Worm (Caenorhabditis elegans): ENCODE results near the gene spot-1.

The spot-1 gene

DNA sequence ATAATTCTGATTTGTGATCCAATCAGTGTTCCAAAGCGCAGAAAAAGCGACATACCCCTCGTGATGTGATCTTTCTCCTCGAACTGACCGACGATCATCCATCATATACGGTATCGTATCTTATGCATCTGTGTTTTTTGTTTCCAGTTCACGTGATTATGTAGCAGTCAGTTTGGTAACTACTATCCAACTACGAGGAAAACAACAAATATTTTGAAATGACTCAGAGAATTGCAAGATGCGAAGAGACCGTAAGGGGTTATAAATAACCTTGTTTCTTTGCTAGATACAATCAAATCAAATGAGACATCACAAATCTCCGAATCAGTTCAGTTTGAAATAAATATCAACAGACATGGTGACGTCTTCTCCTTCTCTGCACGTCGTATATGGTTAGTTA lies 23.1 kb upstream of the spot-1 start (continued):
- no peak for TF ChIP-seq snpc-4 (tag; optimal IDR thresholded peaks at IDR 0.05)
- peak in 1 of 3 experiments; percentile 39 for TF ChIP-seq dpl-1 (GFP tag; optimal IDR thresholded peaks at IDR 0.05)
- no peak for TF ChIP-seq ceh-8 (GFP tag; optimal IDR thresholded peaks at IDR 0.05)
- TF ChIP-seq unc-130 (tag; optimal IDR thresholded peaks at IDR 0.05): no peak
- no peak for TF ChIP-seq hlh-17 (GFP tag; optimal IDR thresholded peaks at IDR 0.05; ENCODE audit: borderline replicate concordance)
- TF ChIP-seq unc-30 (tag; optimal IDR thresholded peaks at IDR 0.05): no peak
- TF ChIP-seq lin-15B (tag; optimal IDR thresholded peaks at IDR 0.05): no peak
- TF ChIP-seq egl-13 (tag; optimal IDR thresholded peaks at IDR 0.05): no peak
- TF ChIP-seq jun-1 (tag; optimal IDR thresholded peaks at IDR 0.05): no peak
- TF ChIP-seq efl-1 (optimal IDR thresholded peaks at IDR 0.05): peak in 1 of 2 experiments; percentile 8
- TF ChIP-seq efl-1 (GFP tag; optimal IDR thresholded peaks at IDR 0.05 in 1 of 2): peak in 1 of 2 experiments; percentile 85
- no peak for TF ChIP-seq sox-4 (tag; optimal IDR thresholded peaks at IDR 0.05)
- TF ChIP-seq fkh-4 (tag; optimal IDR thresholded peaks at IDR 0.05; ENCODE audit: borderline replicate concordance): no peak
- TF ChIP-seq xbp-1 (tag; optimal IDR thresholded peaks at IDR 0.05): no peak
- no peak for TF ChIP-seq Y116A8C.19 (tag; optimal IDR thresholded peaks at IDR 0.05; ENCODE audit: borderline replicate concordance)
- no peak for TF ChIP-seq nhr-12 (tag; optimal IDR thresholded peaks at IDR 0.05)
- TF ChIP-seq nhr-19 (GFP tag; conservative IDR thresholded peaks at IDR 0.05): peak; percentile 57
- TF ChIP-seq egl-27 (tag; optimal IDR thresholded peaks at IDR 0.05): no peak
- TF ChIP-seq lin-35 (GFP tag; optimal IDR thresholded peaks at IDR 0.05): peak in 1 of 2 experiments; percentile 59
- peak; percentile 59 for TF ChIP-seq snu-23 (GFP tag; optimal IDR thresholded peaks at IDR 0.05)
- TF ChIP-seq sup-37 (GFP tag; optimal IDR thresholded peaks at IDR 0.05): no peak
- peak; percentile 99 for TF ChIP-seq nhr-85 (tag)
- TF ChIP-seq lin-13 (GFP tag; optimal IDR thresholded peaks at IDR 0.05): peak; percentile 31
- TF ChIP-seq irx-1 (tag; optimal IDR thresholded peaks at IDR 0.05): no peak
- peak; percentile 63 for TF ChIP-seq tbx-2 (tag; optimal IDR thresholded peaks at IDR 0.05)
- TF ChIP-seq zag-1 (tag; optimal IDR thresholded peaks at IDR 0.05): no peak
- peak; percentile 64 for TF ChIP-seq blmp-1 (tag; optimal IDR thresholded peaks at IDR 0.05)
- no peak for TF ChIP-seq ceh-82 (tag; optimal IDR thresholded peaks at IDR 0.05)
- no peak for TF ChIP-seq mef-2 (tag; optimal IDR thresholded peaks at IDR 0.05)
- no peak for TF ChIP-seq lin-39 (tag; optimal IDR thresholded peaks at IDR 0.05)
- TF ChIP-seq fkh-10 (GFP tag; optimal IDR thresholded peaks at IDR 0.05): no peak

DNA sequence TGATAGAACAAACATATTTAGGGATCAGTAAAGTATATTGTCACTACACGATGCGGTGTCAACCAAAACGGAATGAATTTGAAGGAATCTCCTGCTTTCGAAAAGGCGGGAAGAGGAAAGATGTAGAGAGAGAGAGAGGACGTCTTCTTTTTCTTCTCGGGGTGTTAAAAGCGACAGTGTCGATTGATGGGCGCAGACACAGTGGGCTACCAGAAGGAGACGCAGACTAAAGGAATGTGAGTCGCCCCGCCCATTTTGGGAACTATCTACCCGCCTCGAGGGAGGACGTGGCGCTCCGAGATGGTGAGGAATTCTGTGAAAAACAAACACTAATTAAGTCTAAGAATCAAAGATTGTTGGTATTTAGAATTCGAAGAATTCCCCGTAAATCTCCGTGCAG lies 22.4 kb upstream of the spot-1 start, which contains the start of the genes B0361.14 and B0361.9:
TSS of gene B0361.14 (minus strand) at position 66 of the 400 bp plus-strand sequence.
TSS of gene B0361.9 (minus strand) at position 166 of the 400 bp plus-strand sequence.
- TF ChIP-seq nhr-71 (tag; optimal IDR thresholded peaks at IDR 0.05) (peak; percentile 25), sptf-1 (tag; optimal IDR thresholded peaks at IDR 0.05) (no peak), blmp-1 (tag; optimal IDR thresholded peaks at IDR 0.05) (peak; percentile 94), isw-1 (GFP tag; IDR thresholded peaks at IDR 0.05) (no peak), aly-2 (tag; optimal IDR thresholded peaks at IDR 0.05) (no peak), lin-39 (tag; optimal IDR thresholded peaks at IDR 0.05) (no peak), rnt-1 (tag; optimal IDR thresholded peaks at IDR 0.05) (peak; percentile 0), unc-30 (tag; optimal IDR thresholded peaks at IDR 0.05) (no peak), elt-2 (tag; optimal IDR thresholded peaks at IDR 0.05) (no peak), ceh-63 (GFP tag; optimal IDR thresholded peaks at IDR 0.05) (no peak), hlh-17 (GFP tag; optimal IDR thresholded peaks at IDR 0.05; ENCODE audit: borderline replicate concordance) (no peak), lsy-2 (tag; optimal IDR thresholded peaks at IDR 0.05) (peak in 1 of 2 experiments; percentile 28), C34B4.2 (tag; optimal IDR thresholded peaks at IDR 0.05) (no peak), mdl-1 (tag; optimal IDR thresholded peaks at IDR 0.05) (no peak), C04F5.9 (tag; optimal IDR thresholded peaks at IDR 0.05) (no peak), nhr-85 (tag) (peak; percentile 67), nhr-20 (tag; optimal IDR thresholded peaks at IDR 0.05) (peak; percentile 47), fkh-10 (GFP tag; optimal IDR thresholded peaks at IDR 0.05) (no peak), F16B12.6 (tag; optimal IDR thresholded peaks at IDR 0.05) (no peak), dpl-1 (GFP tag; optimal IDR thresholded peaks at IDR 0.05) (no peak), vab-15 (tag; optimal IDR thresholded peaks at IDR 0.05) (no peak), nhr-84 (tag; optimal IDR thresholded peaks at IDR 0.05) (no peak), fkh-4 (tag; optimal IDR thresholded peaks at IDR 0.05; ENCODE audit: borderline replicate concordance) (no peak), lin-35 (GFP tag; optimal IDR thresholded peaks at IDR 0.05) (peak in 1 of 2 experiments; percentile 20), aha-1 (tag; optimal IDR thresholded peaks at IDR 0.05) (no peak), mab-9 (GFP tag; IDR thresholded peaks at IDR 0.05) (no peak), efl-1 (optimal IDR thresholded peaks at IDR 0.05) (no peak), efl-1 (GFP tag; optimal IDR thresholded peaks at IDR 0.05 in 1 of 2) (peak in 1 of 2 experiments; percentile 84), elt-3 (tag; optimal IDR thresholded peaks at IDR 0.05) (peak in 2 of 6 experiments; percentile 13 to 26), ceh-90 (tag; optimal IDR thresholded peaks at IDR 0.05) (no peak), ceh-82 (tag; optimal IDR thresholded peaks at IDR 0.05) (no peak), nhr-11 (tag; optimal IDR thresholded peaks at IDR 0.05) (no peak), nhr-19 (GFP tag; conservative IDR thresholded peaks at IDR 0.05) (no peak), lin-13 (GFP tag; optimal IDR thresholded peaks at IDR 0.05) (no peak)
